Worm (Caenorhabditis elegans): ENCODE results near the gene Y45F10D.15.

Gene Y45F10D.15

DNA sequence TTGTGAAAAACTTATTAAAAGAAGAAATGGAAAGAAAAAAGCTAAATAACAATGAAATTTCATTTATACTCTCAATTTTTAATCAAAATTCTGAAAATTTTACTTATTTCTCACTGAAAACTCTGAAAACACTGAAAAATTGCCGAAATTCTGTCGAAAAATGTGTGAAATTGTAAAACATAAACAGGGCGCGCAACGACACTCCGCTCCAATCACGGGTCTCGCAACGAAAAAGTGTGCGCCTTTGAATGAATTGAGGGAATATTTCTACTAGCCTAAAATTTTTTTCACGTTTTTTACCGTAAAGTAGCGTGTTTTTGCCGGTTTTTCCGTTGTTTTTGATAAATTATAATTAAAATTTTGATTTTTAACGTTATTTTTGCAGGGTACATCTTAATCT is 43.3 kb downstream of the Y45F10D.15 start, which contains the start of gene rpl-18 (continued):
- peak; percentile 64 for TF ChIP-seq snpc-4 (GFP tag; optimal IDR thresholded peaks at IDR 0.05)
- peak in 3 of 4 experiments; percentile 83 to 92 (median 84) for TF ChIP-seq snpc-4 (tag; optimal IDR thresholded peaks at IDR 0.05)
- TF ChIP-seq madf-8 (GFP tag; conservative IDR thresholded peaks at IDR 0.05), result no peak
- TF ChIP-seq lin-35 (GFP tag; optimal IDR thresholded peaks at IDR 0.05), result peak in 1 of 3 experiments; percentile 38

DNA sequence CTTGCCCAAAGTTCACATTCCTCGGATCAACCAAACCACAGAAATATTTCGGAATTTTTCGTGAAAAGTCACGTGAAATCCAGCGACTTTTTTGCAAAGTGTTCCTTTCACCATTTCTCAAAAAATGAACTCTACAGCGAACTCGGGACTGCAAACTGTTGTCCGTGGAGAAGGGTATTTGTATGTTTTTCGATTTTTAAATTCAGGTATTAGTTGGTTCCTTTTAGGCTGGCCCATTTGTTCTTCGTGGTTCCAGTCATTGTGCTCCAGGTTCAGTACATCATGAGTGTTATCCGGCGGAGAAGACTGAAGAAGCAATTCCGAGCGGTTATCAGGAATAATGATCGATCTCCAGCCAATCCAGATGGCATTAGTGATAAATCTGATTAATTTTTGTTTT is 44.0 kb downstream of the Y45F10D.15 start:
- TF ChIP-seq attf-6 (GFP tag; IDR thresholded peaks at IDR 0.05) (0 out of 2 replicates have a peak, but pooled peaks have one; percentile 33), him-1 (tag; optimal IDR thresholded peaks at IDR 0.05) (no peak)

DNA sequence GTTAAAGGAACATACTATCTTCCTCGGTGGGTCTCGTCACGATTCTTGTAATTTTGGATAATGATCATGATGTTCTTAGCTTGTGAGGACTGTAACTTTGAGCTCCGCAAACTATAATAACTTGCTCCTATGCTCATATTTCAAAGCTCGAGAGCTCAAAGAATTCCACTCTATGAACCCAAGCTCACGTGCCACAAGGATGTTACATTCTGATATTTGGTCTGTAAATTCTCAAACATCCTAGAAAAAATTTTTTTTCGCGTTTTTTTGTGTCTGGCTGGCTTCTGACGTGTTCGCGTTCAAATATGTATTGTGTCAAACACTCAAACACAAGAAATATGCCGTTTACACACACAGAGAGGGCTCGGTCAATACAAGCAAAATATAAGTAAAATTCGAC is 44.6 kb downstream of the Y45F10D.15 start, which contains the start of gene Y45F10D.16:
Y45F10D.16 (plus strand) TSS at position 301 of the 400 bp plus-strand sequence.
- TF ChIP-seq lin-35 (GFP tag; optimal IDR thresholded peaks at IDR 0.05) (no peak), ceh-27 (GFP tag; optimal IDR thresholded peaks at IDR 0.05) (no peak), snpc-4 (GFP tag; optimal IDR thresholded peaks at IDR 0.05) (no peak), snpc-4 (tag; optimal IDR thresholded peaks at IDR 0.05) (no peak)

DNA sequence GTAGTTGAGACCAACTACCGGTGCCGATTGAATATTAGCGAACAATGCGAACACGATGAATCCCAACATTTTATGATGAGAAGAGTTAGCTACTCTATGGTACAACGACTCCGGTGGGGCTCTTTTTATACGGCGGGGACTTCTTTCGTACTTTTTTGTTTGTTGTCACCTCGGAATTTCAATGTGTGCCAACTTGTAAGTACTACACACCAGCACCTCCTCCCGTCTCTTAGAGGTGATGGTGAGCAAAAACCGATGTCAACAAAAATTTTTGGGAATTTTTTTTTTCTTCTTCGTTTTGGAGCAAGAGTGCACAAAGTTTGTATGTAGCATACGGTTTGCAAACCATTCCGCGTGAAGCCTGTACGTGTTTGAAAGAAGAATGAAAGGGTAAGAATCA is 46.2 kb downstream of the Y45F10D.15 start, which contains the start of gene Y45F10D.2:
Y45F10D.2 (minus strand) TSS at position 101 of the 400 bp plus-strand sequence.
- TF ChIP-seq F33H1.4 (GFP tag; IDR thresholded peaks at IDR 0.05), result no peak
- TF ChIP-seq nfya-2 (GFP tag; IDR thresholded peaks at IDR 0.05), result no peak
- no peak for TF ChIP-seq nfya-1 (tag; optimal IDR thresholded peaks at IDR 0.05; ENCODE audit: borderline replicate concordance, insufficient read depth)
- TF ChIP-seq egl-18 (GFP tag; IDR thresholded peaks at IDR 0.05), result no peak
- TF ChIP-seq hrde-1 (tag; optimal IDR thresholded peaks at IDR 0.05; ENCODE audit: borderline replicate concordance), result no peak
- TF ChIP-seq snpc-3.4 (tag; optimal IDR thresholded peaks at IDR 0.05), result no peak
- no peak for TF ChIP-seq ztf-6 (GFP tag; IDR thresholded peaks at IDR 0.05)
- no peak for TF ChIP-seq C17E4.6 (GFP tag; IDR thresholded peaks at IDR 0.05)
- no peak for TF ChIP-seq egrh-3 (GFP tag; IDR thresholded peaks at IDR 0.05)
- no peak for TF ChIP-seq mcd-1 (GFP tag; IDR thresholded peaks at IDR 0.05)
- no peak for TF ChIP-seq bed-2 (GFP tag; IDR thresholded peaks at IDR 0.05)
